Worm (Caenorhabditis elegans) whole organism, early embryonic: ENCODE measurements around the gene F20A1.6.

Experiments
- B0310.2 ChIP-seq: sonication (generic microtip); optimal IDR thresholded peaks from 2 replicates; lab custom pipeline; 2016; ENCODE audit warnings: mild to moderate bottlenecking, missing genetic modification characterization, missing compliant biosample characterization
- F13C5.2 ChIP-seq: sonication (generic microtip); optimal IDR thresholded peaks from 2 replicates; lab custom pipeline; 2017; ENCODE audit warnings: mild to moderate bottlenecking, missing genetic modification characterization, inconsistent platforms, missing compliant biosample characterization
- aly-1 ChIP-seq: sonication (generic microtip); optimal IDR thresholded peaks from 2 replicates; lab custom pipeline; 2016; ENCODE audit warnings: missing genetic modification characterization, missing compliant biosample characterization
- ama-1 ChIP-seq: fragments of 150-350 bp; optimal IDR thresholded peaks from 2 replicates; lab custom pipeline; 2014
- ceh-13 ChIP-seq: fragments of 200-800 bp; sonication (Bioruptor generic); optimal IDR thresholded peaks from 2 replicates; lab custom pipeline; 2018; ENCODE audit warnings: mild to moderate bottlenecking, missing genetic modification characterization, missing compliant biosample characterization
- ceh-36 ChIP-seq: sonication (generic microtip); optimal IDR thresholded peaks from 2 replicates; lab custom pipeline; 2016; ENCODE audit warnings: missing genetic modification characterization, inconsistent platforms, missing compliant biosample characterization
- ets-7 ChIP-seq: sonication (generic microtip); optimal IDR thresholded peaks from 2 replicates; lab custom pipeline; 2016; ENCODE audit warnings: missing genotype, missing genetic modification characterization, missing compliant biosample characterization
- flt-1 ChIP-seq: fragments of 200-800 bp; sonication (Bioruptor generic); IDR thresholded peaks from 2 replicates; pipeline ENCODE4 v1.3.6; 2022; ENCODE audit warnings: missing genetic modification characterization, missing compliant biosample characterization
- hmbx-1 ChIP-seq: sonication (generic microtip); optimal IDR thresholded peaks from 2 replicates; lab custom pipeline; 2016; ENCODE audit warnings: mild to moderate bottlenecking, missing genetic modification characterization, missing compliant biosample characterization
- hmg-4 ChIP-seq: fragments of 200-800 bp; sonication (Bioruptor generic); optimal IDR thresholded peaks from 2 replicates; lab custom pipeline; 2018; ENCODE audit warnings: mild to moderate bottlenecking, missing genetic modification characterization, missing compliant biosample characterization
- hnd-1 ChIP-seq: sonication (generic microtip); optimal IDR thresholded peaks from 2 replicates; lab custom pipeline; 2016; ENCODE audit warnings: missing genetic modification characterization, missing compliant biosample characterization
- pes-1 ChIP-seq: fragments of 200-800 bp; sonication (Bioruptor generic); IDR thresholded peaks from 2 replicates; pipeline ENCODE4 v1.3.6; 2022; ENCODE audit warnings: missing genetic modification reagents, missing genetic modification characterization, missing compliant biosample characterization
- scrt-1 ChIP-seq: fragments of 200-800 bp; sonication (Bioruptor generic); IDR thresholded peaks from 2 replicates; pipeline ENCODE4 v1.3.6; 2022; ENCODE audit warnings: missing genetic modification characterization, missing compliant biosample characterization
- sea-1 ChIP-seq: fragments of 200-800 bp; sonication (Bioruptor generic); conservative IDR thresholded peaks from 2 replicates; pipeline ENCODE4 v1.3.6; 2022; ENCODE audit warnings: missing genetic modification characterization, missing compliant biosample characterization
- tbx-11 ChIP-seq: fragments of 200-800 bp; sonication (Bioruptor generic); IDR thresholded peaks from 2 replicates; pipeline ENCODE4 v1.3.6; 2022; ENCODE audit warnings: missing genetic modification characterization, missing compliant biosample characterization
- tbx-37 ChIP-seq: fragments of 200-800 bp; sonication (Bioruptor generic); conservative IDR thresholded peaks from 2 replicates; pipeline ENCODE4 v1.3.6; 2022; ENCODE audit warnings: missing genetic modification reagents, missing genetic modification characterization, missing compliant biosample characterization
- tra-4 ChIP-seq: sonication (generic microtip); optimal IDR thresholded peaks from 2 replicates; lab custom pipeline; 2017; ENCODE audit warnings: missing genetic modification characterization, missing compliant biosample characterization

Gene F20A1.6

ce11 chrV:7036475-7036874 is 9.5 kb upstream of the F20A1.6 start, which contains the start of gene twk-11:
TSS of gene twk-11 (minus strand) at chrV:7036575.
- TF ChIP-seq ceh-36 (tag; lab: Kevin White, UChicago) (no peak), pes-1 (GFP tag; lab: Robert Waterston, UW) (no peak), sea-1 (no peak), hnd-1 (tag; lab: Kevin White, UChicago) (no peak), scrt-1 (GFP tag; lab: Robert Waterston, UW) (no peak), F13C5.2 (tag; lab: Kevin White, UChicago) (no peak), hmg-4 (GFP tag; lab: Kevin White, UChicago) (no peak), aly-1 (tag; lab: Kevin White, UChicago) (no peak), ceh-13 (GFP tag; lab: Kevin White, UChicago) (no peak), tbx-37 (GFP tag; lab: Robert Waterston, UW) (no peak), ama-1 (lab: Kevin White, UChicago) (no peak), flt-1 (no peak), tra-4 (tag; lab: Kevin White, UChicago) (no peak), hmbx-1 (tag; lab: Kevin White, UChicago) (no peak), ets-7 (tag; lab: Kevin White, UChicago) (no peak), tbx-11 (GFP tag; lab: Robert Waterston, UW) (no peak), B0310.2 (tag; lab: Kevin White, UChicago) (no peak)

DNA sequence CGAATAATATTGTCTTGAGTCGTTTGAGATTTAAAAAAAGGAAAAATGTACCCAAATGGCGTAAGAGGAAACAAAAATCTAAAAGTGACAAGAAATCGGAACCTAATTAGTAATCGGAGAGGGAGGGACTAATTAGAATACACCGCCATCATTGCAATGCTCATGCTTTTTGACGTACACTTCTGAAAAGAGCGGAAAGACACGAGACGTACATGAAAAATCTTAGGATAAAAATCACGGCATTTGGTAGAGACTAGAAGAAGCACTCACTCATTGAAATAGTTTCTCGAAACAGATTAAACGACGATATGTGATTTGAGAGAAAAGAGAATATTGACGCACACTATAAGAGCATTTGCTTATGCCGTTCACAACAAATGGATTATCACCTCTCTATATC is 4.0 kb downstream of the F20A1.6 start:
- TF ChIP-seq tra-4 (tag; lab: Kevin White, UChicago) (no peak), ceh-36 (tag; lab: Kevin White, UChicago) (no peak), tbx-37 (GFP tag; lab: Robert Waterston, UW) (no peak), hnd-1 (tag; lab: Kevin White, UChicago) (no peak), F13C5.2 (tag; lab: Kevin White, UChicago) (no peak), aly-1 (tag; lab: Kevin White, UChicago) (no peak), ets-7 (tag; lab: Kevin White, UChicago) (no peak), pes-1 (GFP tag; lab: Robert Waterston, UW) (no peak), scrt-1 (GFP tag; lab: Robert Waterston, UW) (no peak), sea-1 (no peak), ama-1 (lab: Kevin White, UChicago) (no peak), flt-1 (no peak), tbx-11 (GFP tag; lab: Robert Waterston, UW) (no peak), hmg-4 (GFP tag; lab: Kevin White, UChicago) (no peak)

DNA sequence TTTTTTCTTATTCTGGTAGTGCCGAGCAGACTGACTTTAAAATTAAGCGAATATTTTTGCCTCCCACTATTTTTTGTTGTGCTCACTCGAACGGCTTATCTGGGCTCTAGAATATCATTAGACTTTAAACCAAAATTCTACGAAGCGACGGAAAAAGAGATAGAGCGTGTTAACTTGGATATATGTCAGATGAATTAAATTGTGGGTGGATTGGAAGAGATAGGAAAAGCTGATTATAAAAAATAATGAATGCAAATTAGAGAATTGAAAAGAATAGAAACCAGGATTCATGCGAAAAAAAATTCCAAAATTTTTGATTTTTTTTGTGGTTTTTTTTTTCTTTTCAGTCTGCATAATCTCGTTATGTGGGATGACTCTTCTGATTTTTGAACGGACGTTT is 5.2 kb downstream of the F20A1.6 start, which contains the start of gene F20A1.4:
Gene F20A1.4, minus strand, starts transcription at position 101 of the 400 bp plus-strand sequence.
- TF ChIP-seq sea-1 (no peak), B0310.2 (tag; lab: Kevin White, UChicago) (no peak), pes-1 (GFP tag; lab: Robert Waterston, UW) (no peak), scrt-1 (GFP tag; lab: Robert Waterston, UW) (no peak), ceh-36 (tag; lab: Kevin White, UChicago) (no peak), aly-1 (tag; lab: Kevin White, UChicago) (no peak), ama-1 (lab: Kevin White, UChicago) (no peak), ceh-13 (GFP tag; lab: Kevin White, UChicago) (no peak), tra-4 (tag; lab: Kevin White, UChicago) (no peak), ets-7 (tag; lab: Kevin White, UChicago) (no peak), tbx-11 (GFP tag; lab: Robert Waterston, UW) (no peak), tbx-37 (GFP tag; lab: Robert Waterston, UW) (no peak), hmbx-1 (tag; lab: Kevin White, UChicago) (no peak)

ce11 chrV:7017059-7017458 is 9.9 kb downstream of the F20A1.6 start, which contains the start of gene srsx-32:
TSS of gene srsx-32 (plus strand) at chrV:7017359.
- TF ChIP-seq hmbx-1 (tag; lab: Kevin White, UChicago), result no peak
- TF ChIP-seq tbx-11 (GFP tag; lab: Robert Waterston, UW), result no peak
- TF ChIP-seq F13C5.2 (tag; lab: Kevin White, UChicago), result no peak
- no peak for TF ChIP-seq hnd-1 (tag; lab: Kevin White, UChicago)
- no peak for TF ChIP-seq hmg-4 (GFP tag; lab: Kevin White, UChicago)
- TF ChIP-seq ama-1 (lab: Kevin White, UChicago), result no peak
- no peak for TF ChIP-seq sea-1
- no peak for TF ChIP-seq ceh-36 (tag; lab: Kevin White, UChicago)
- TF ChIP-seq tra-4 (tag; lab: Kevin White, UChicago), result no peak
- TF ChIP-seq scrt-1 (GFP tag; lab: Robert Waterston, UW), result no peak
- no peak for TF ChIP-seq aly-1 (tag; lab: Kevin White, UChicago)
- TF ChIP-seq flt-1, result no peak
- TF ChIP-seq ceh-13 (GFP tag; lab: Kevin White, UChicago), result no peak
- TF ChIP-seq pes-1 (GFP tag; lab: Robert Waterston, UW), result no peak
- TF ChIP-seq B0310.2 (tag; lab: Kevin White, UChicago), result no peak

DNA sequence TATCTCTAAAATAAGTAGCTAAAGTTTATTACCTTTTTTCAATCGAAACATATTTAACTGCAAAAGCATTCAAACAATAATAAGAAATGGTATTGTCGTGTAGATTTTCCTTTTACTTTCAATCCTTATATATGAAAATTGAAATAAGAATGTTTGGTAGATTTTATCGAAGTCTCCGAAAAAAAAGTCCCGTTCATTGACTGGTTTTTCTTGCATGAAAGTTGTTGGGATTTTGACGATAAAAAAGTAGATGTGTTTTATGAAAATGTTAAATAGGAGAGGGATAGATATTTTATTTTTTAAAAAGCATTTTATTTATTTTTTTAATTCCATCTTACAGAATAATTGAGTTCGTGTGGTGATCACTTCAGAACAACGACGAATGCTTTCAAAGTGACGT is 11.1 kb downstream of the F20A1.6 start, which contains the start of gene C33G8.13:
Gene C33G8.13, minus strand, starts transcription at position 101 of the 400 bp plus-strand sequence.
- no peak for TF ChIP-seq ceh-13 (GFP tag; lab: Kevin White, UChicago)
- TF ChIP-seq tbx-37 (GFP tag; lab: Robert Waterston, UW), result no peak

DNA sequence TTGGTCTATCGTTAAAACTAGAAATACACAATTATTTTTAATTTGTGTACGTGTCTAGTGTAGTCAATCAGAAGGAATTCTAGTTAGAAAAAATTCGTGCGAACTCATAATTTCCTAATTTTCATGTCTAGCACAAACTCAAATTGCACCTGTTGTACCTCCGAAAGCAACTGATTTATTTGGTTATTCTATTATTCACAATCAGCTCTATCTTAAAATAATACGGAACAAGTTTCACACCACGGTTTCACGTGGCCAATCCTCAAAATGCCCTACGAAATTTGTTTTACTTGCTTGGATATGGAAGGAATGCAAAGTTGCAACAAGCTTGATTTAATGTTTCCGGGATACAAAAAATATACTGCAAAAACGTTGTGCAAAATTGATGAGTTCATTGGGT is 14.3 kb downstream of the F20A1.6 start, which contains the start of gene srw-127:
Gene srw-127, plus strand, starts transcription at position 301 of the 400 bp plus-strand sequence.
- TF ChIP-seq hmg-4 (GFP tag; lab: Kevin White, UChicago), result no peak
- no peak for TF ChIP-seq tbx-11 (GFP tag; lab: Robert Waterston, UW)
- no peak for TF ChIP-seq F13C5.2 (tag; lab: Kevin White, UChicago)
- TF ChIP-seq aly-1 (tag; lab: Kevin White, UChicago), result no peak
- no peak for TF ChIP-seq tra-4 (tag; lab: Kevin White, UChicago)
- no peak for TF ChIP-seq ama-1 (lab: Kevin White, UChicago)
- TF ChIP-seq B0310.2 (tag; lab: Kevin White, UChicago), result no peak
- no peak for TF ChIP-seq hmbx-1 (tag; lab: Kevin White, UChicago)
- no peak for TF ChIP-seq pes-1 (GFP tag; lab: Robert Waterston, UW)
- TF ChIP-seq hnd-1 (tag; lab: Kevin White, UChicago), result no peak
- no peak for TF ChIP-seq scrt-1 (GFP tag; lab: Robert Waterston, UW)
- no peak for TF ChIP-seq ceh-13 (GFP tag; lab: Kevin White, UChicago)
- no peak for TF ChIP-seq ets-7 (tag; lab: Kevin White, UChicago)
- no peak for TF ChIP-seq ceh-36 (tag; lab: Kevin White, UChicago)
- TF ChIP-seq tbx-37 (GFP tag; lab: Robert Waterston, UW), result no peak
